Worm (Caenorhabditis elegans) whole organism, L2 larva: Measurements from ENCODE around the gene C39E9.12.

ENCODE experiments used
- C34F6.9 ChIP-seq: fragments of 150-350 bp; optimal IDR thresholded peaks from 2 replicates; lab custom pipeline; 2014; ENCODE audit warnings: missing biosample characterization, missing genetic modification characterization
- F13H6.1 ChIP-seq: sonication (generic microtip); optimal IDR thresholded peaks from 2 replicates; lab custom pipeline; 2016; ENCODE audit warnings: missing genetic modification characterization, missing compliant biosample characterization
- R02D3.7 ChIP-seq: fragments of 150-350 bp; optimal IDR thresholded peaks from 2 replicates; lab custom pipeline; 2014; ENCODE audit warnings: missing biosample characterization, missing genetic modification characterization
- Y55F3AM.14 ChIP-seq: fragments of 200-800 bp; sonication (Bioruptor generic); optimal IDR thresholded peaks from 2 replicates; lab custom pipeline; 2018; ENCODE audit warnings: mild to moderate bottlenecking, missing genetic modification characterization, missing compliant biosample characterization
- alr-1 ChIP-seq: fragments of 150-350 bp; optimal IDR thresholded peaks from 2 replicates; lab custom pipeline; 2014; ENCODE audit warnings: missing biosample characterization, missing genetic modification characterization
- aly-2 ChIP-seq: fragments of 150-350 bp; optimal IDR thresholded peaks from 2 replicates; lab custom pipeline; 2014; ENCODE audit warnings: missing biosample characterization, missing genetic modification characterization
- ama-1 ChIP-seq: fragments of 150-350 bp; optimal IDR thresholded peaks from 2 replicates; lab custom pipeline; 2018; ENCODE audit warnings: inconsistent platforms
- blmp-1 ChIP-seq: sonication (generic microtip); optimal IDR thresholded peaks from 2 replicates; lab custom pipeline; 2017; ENCODE audit warnings: missing genetic modification characterization, mild to moderate bottlenecking, missing compliant biosample characterization, antibody characterized with exemption, moderate library complexity; ENCODE audit not compliant: insufficient read depth
- ceh-16 ChIP-seq: fragments of 150-350 bp; optimal IDR thresholded peaks from 2 replicates; lab custom pipeline; 2014; ENCODE audit warnings: missing biosample characterization, missing genetic modification characterization
- ceh-82 ChIP-seq: fragments of 150-350 bp; optimal IDR thresholded peaks from 2 replicates; lab custom pipeline; 2014; ENCODE audit warnings: missing biosample characterization, missing genetic modification characterization
- crh-2 ChIP-seq: sonication (generic microtip); optimal IDR thresholded peaks from 2 replicates; lab custom pipeline; 2017; ENCODE audit warnings: missing biosample characterization, missing genetic modification characterization
- dmd-4 ChIP-seq: sonication (generic microtip); optimal IDR thresholded peaks from 2 replicates; lab custom pipeline; 2017; ENCODE audit warnings: missing biosample characterization, missing genetic modification characterization
- elt-1 ChIP-seq: fragments of 150-350 bp; optimal IDR thresholded peaks from 2 replicates; lab custom pipeline; 2014; ENCODE audit warnings: missing biosample characterization, missing genetic modification characterization
- elt-3 ChIP-seq: sonication (generic microtip); optimal IDR thresholded peaks from 2 replicates; lab custom pipeline; 2017; ENCODE audit warnings: missing biosample characterization, missing genetic modification characterization
- fos-1 ChIP-seq: fragments of 150-350 bp; optimal IDR thresholded peaks from 2 replicates; lab custom pipeline; 2014; ENCODE audit warnings: missing biosample characterization, missing genetic modification characterization
- gmeb-1 ChIP-seq: fragments of 150-350 bp; optimal IDR thresholded peaks from 2 replicates; lab custom pipeline; 2014; ENCODE audit warnings: missing biosample characterization, missing genetic modification characterization
- lin-11 ChIP-seq: fragments of 150-350 bp; sonication (generic microtip); optimal IDR thresholded peaks from 2 replicates; lab custom pipeline; 2014; ENCODE audit warnings: missing biosample characterization, missing genetic modification characterization, inconsistent platforms, mixed read lengths
- lin-13 ChIP-seq: fragments of 150-350 bp; optimal IDR thresholded peaks from 2 replicates; lab custom pipeline; 2014; ENCODE audit warnings: missing biosample characterization, missing genetic modification reagents, missing genetic modification characterization
- lin-39 ChIP-seq: fragments of 150-350 bp; optimal IDR thresholded peaks from 2 replicates; lab custom pipeline; 2014; ENCODE audit warnings: missing biosample characterization, missing genetic modification reagents, missing genetic modification characterization
- lsy-2 ChIP-seq, 2 experiments: fragments of 150-350 bp in 1 of 2; sonication (generic microtip) in 1 of 2; optimal IDR thresholded peaks; 2 replicates each; lab custom pipeline; 2014 to 2017; ENCODE audit warnings: missing biosample characterization in 2 of 2, missing genetic modification characterization in 2 of 2
- mbf-1 ChIP-seq: sonication (generic microtip); optimal IDR thresholded peaks from 2 replicates; lab custom pipeline; 2017; ENCODE audit warnings: missing biosample characterization, missing genetic modification characterization
- nhr-10 ChIP-seq: sonication (generic microtip); optimal IDR thresholded peaks from 2 replicates; lab custom pipeline; 2017; ENCODE audit warnings: missing biosample characterization, missing genetic modification characterization
- nhr-11 ChIP-seq: fragments of 150-350 bp; optimal IDR thresholded peaks from 2 replicates; lab custom pipeline; 2014; ENCODE audit warnings: missing biosample characterization, missing genetic modification characterization
- nhr-12 ChIP-seq: fragments of 150-350 bp; optimal IDR thresholded peaks from 2 replicates; lab custom pipeline; 2014; ENCODE audit warnings: missing biosample characterization, missing genetic modification characterization
- nhr-129 ChIP-seq: fragments of 150-350 bp; optimal IDR thresholded peaks from 2 replicates; lab custom pipeline; 2014; ENCODE audit warnings: missing biosample characterization, missing genetic modification characterization
- nhr-237 ChIP-seq: fragments of 150-350 bp; optimal IDR thresholded peaks from 2 replicates; lab custom pipeline; 2014; ENCODE audit warnings: missing biosample characterization, missing genetic modification characterization
- nhr-25 ChIP-seq: fragments of 150-350 bp; sonication (generic microtip); optimal IDR thresholded peaks from 3 replicates; lab custom pipeline; 2014; ENCODE audit warnings: missing biosample characterization, missing genetic modification characterization
- nhr-6 ChIP-seq: fragments of 150-350 bp; optimal IDR thresholded peaks from 2 replicates; lab custom pipeline; 2014; ENCODE audit warnings: missing biosample characterization, missing genetic modification characterization
- nhr-77 ChIP-seq: fragments of 150-350 bp; optimal IDR thresholded peaks from 2 replicates; lab custom pipeline; 2014; ENCODE audit warnings: missing biosample characterization, missing genetic modification characterization
- sem-4 ChIP-seq: fragments of 150-350 bp; optimal IDR thresholded peaks from 2 replicates; lab custom pipeline; 2014; ENCODE audit warnings: missing biosample characterization, missing genetic modification reagents, missing genetic modification characterization
- skn-1 ChIP-seq: sonication (generic microtip); optimal IDR thresholded peaks from 2 replicates; lab custom pipeline; 2017; ENCODE audit warnings: missing biosample characterization, missing genetic modification characterization
- sma-9 ChIP-seq, 2 experiments: fragments of 150-350 bp in 1 of 2; sonication (generic microtip) in 1 of 2; optimal IDR thresholded peaks; 2 replicates each; lab custom pipeline; 2014 to 2016; ENCODE audit warnings: missing genetic modification characterization in 2 of 2, mild to moderate bottlenecking in 1 of 2, missing biosample characterization in 1 of 2, missing compliant biosample characterization in 1 of 2, missing genetic modification reagents in 1 of 2, moderate library complexity in 1 of 2
- snpc-4 ChIP-seq: fragments of 150-350 bp; optimal IDR thresholded peaks from 2 replicates; lab custom pipeline; 2014; ENCODE audit warnings: missing biosample characterization, missing genetic modification characterization
- unc-55 ChIP-seq: fragments of 150-350 bp; sonication (generic microtip); optimal IDR thresholded peaks from 3 replicates; lab custom pipeline; 2014; ENCODE audit warnings: missing biosample characterization, missing genetic modification reagents, missing genetic modification characterization
- unc-62 ChIP-seq: fragments of 150-350 bp; optimal IDR thresholded peaks from 2 replicates; lab custom pipeline; 2014; ENCODE audit warnings: missing biosample characterization, missing genetic modification reagents, missing genetic modification characterization
- zag-1 ChIP-seq: fragments of 150-350 bp; optimal IDR thresholded peaks from 2 replicates; lab custom pipeline; 2014; ENCODE audit warnings: missing biosample characterization, missing genetic modification characterization
- ztf-1 ChIP-seq: fragments of 200-800 bp; sonication (Bioruptor generic); conservative IDR thresholded peaks from 2 replicates; pipeline ENCODE4 v1.3.6; 2022; ENCODE audit warnings: missing genetic modification characterization, missing compliant biosample characterization
- ztf-11 ChIP-seq: sonication (generic microtip); optimal IDR thresholded peaks from 2 replicates; lab custom pipeline; 2017; ENCODE audit warnings: missing biosample characterization, missing genetic modification characterization
- ztf-4 ChIP-seq: fragments of 150-350 bp; optimal IDR thresholded peaks from 2 replicates; lab custom pipeline; 2014; ENCODE audit warnings: missing biosample characterization, missing genetic modification characterization

The C39E9.12 gene

DNA sequence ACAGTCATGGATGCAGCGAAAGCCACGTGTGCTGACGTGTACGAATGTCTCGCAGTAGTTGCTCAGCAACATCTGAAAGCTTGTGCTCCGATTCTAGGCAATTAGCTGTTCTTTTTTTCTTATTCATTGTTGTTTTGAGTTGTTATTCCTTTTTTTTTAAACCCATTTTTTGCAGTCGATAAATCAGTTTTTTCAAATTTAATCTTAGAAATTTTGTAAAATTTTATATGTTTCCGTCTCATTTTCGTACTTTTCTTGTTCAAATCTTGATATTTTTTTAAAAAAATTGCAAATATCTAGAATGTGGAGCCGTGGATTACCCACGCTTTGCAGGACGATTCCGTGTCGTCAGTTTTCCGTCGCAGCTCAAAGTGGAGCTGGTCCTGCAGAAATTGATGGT is 6.6 kb downstream of the C39E9.12 start, which contains the start of gene fask-1:
TSS of gene fask-1 (plus strand) at position 301 of the 400 bp plus-strand sequence.
- TF ChIP-seq R02D3.7 (tag; lab: Kevin White, UChicago) (no peak), F13H6.1 (tag; lab: Kevin White, UChicago) (no peak), ztf-11 (tag; lab: Kevin White, UChicago) (no peak), ama-1 (no peak), snpc-4 (tag; lab: Kevin White, UChicago) (no peak), nhr-10 (tag; lab: Kevin White, UChicago) (no peak), aly-2 (tag; lab: Kevin White, UChicago) (no peak), sma-9 (GFP tag; optimal IDR thresholded peaks at IDR 0.05; lab: Kevin White, UChicago) (no peak), sma-9 (tag; optimal IDR thresholded peaks at IDR 0.05; lab: Kevin White, UChicago) (no peak), ceh-82 (tag; lab: Kevin White, UChicago) (no peak), nhr-129 (tag; lab: Kevin White, UChicago) (no peak), fos-1 (no peak), nhr-12 (tag; lab: Kevin White, UChicago) (no peak), elt-1 (tag; lab: Kevin White, UChicago) (no peak), skn-1 (tag; lab: Kevin White, UChicago) (no peak), dmd-4 (tag; lab: Kevin White, UChicago) (no peak), nhr-237 (no peak), blmp-1 (tag; lab: Kevin White, UChicago) (no peak), unc-62 (GFP tag; lab: Kevin White, UChicago) (no peak)

DNA sequence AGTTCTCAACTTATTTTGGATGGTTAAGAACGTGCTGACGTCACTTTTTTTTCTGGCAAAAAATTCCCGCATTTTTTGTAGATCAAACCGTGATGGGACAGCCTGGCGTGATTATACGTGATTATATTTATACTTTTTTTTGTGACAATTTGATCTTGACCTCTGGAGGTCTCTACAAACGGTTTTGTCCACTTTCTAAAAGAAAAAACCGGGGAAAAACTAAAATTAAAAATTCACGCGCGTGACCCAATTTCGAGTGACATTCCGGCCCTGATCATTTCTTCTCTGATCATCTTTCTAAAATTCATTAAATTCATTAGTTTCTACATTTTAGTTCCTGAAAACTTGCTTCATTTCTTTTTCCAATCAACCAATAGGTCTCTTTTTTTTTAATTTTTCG is 11.1 kb downstream of the C39E9.12 start, which contains the start of gene rde-11:
TSS of gene rde-11 (plus strand) at position 301 of the 400 bp plus-strand sequence.
- TF ChIP-seq lin-13 (GFP tag; lab: Kevin White, UChicago) (no peak), blmp-1 (tag; lab: Kevin White, UChicago) (no peak), unc-55 (no peak), nhr-6 (tag; lab: Kevin White, UChicago) (no peak), sma-9 (GFP tag; optimal IDR thresholded peaks at IDR 0.05; lab: Kevin White, UChicago) (no peak), sma-9 (tag; optimal IDR thresholded peaks at IDR 0.05; lab: Kevin White, UChicago) (no peak), aly-2 (tag; lab: Kevin White, UChicago) (no peak), ztf-1 (GFP tag; lab: Robert Waterston, UW) (no peak), sem-4 (tag; lab: Kevin White, UChicago) (no peak), zag-1 (no peak), lin-11 (tag; lab: Kevin White, UChicago) (no peak), ama-1 (no peak), lin-39 (tag; lab: Kevin White, UChicago) (no peak), nhr-25 (tag; lab: Kevin White, UChicago) (no peak), mbf-1 (tag; lab: Kevin White, UChicago) (no peak), nhr-237 (no peak), skn-1 (tag; lab: Kevin White, UChicago) (no peak), alr-1 (tag; lab: Kevin White, UChicago) (no peak)

DNA sequence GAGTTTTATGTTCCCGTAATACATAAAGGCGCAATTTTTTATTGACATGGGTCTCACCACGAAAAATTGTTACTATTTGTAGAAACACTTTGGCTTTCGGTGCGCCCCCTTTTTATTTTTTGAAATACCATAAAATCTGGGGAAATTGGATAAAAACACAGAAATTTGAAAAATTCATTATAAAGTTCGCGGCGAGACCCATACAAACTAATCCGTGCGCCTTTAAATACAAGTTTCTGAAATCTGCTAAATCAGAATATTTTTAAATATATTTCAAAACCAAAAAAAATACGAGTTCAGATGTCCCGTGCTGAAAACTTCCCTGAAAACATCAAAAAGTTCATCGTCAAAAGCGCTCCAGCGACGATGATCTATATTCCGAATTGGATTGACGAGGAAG is 13.6 kb downstream of the C39E9.12 start, which contains the start of gene B0564.2:
TSS of gene B0564.2 (plus strand) at position 301 of the 400 bp plus-strand sequence.
- no peak for TF ChIP-seq gmeb-1 (tag; lab: Kevin White, UChicago)
- TF ChIP-seq sem-4 (tag; lab: Kevin White, UChicago), result no peak
- TF ChIP-seq nhr-237, result no peak
- no peak for TF ChIP-seq C34F6.9
- TF ChIP-seq nhr-10 (tag; lab: Kevin White, UChicago), result no peak
- TF ChIP-seq nhr-77 (tag; lab: Kevin White, UChicago), result no peak
- TF ChIP-seq zag-1, result no peak
- no peak for TF ChIP-seq Y55F3AM.14 (GFP tag; lab: Kevin White, UChicago)

DNA sequence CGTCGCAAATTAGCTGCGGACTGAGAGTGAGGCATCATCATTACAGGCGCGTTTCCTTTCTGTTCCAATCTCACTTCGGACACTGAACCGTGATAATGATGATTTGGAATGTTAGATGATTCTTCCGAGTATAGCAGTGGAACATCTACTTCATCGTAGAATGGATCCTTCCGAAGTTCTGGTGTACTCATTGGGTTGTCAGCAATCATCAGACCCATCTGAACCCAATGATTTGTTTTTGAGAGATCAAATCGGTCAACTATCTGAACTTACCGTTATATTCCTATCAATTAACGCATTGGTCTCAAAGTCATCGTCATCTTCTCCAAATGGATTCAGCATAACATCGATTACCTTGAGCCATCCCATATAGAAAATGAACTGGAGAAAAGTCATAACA is 14.6 kb downstream of the C39E9.12 start:
- no peak for TF ChIP-seq lsy-2 (tag; optimal IDR thresholded peaks at IDR 0.05; lab: Kevin White, UChicago)
- TF ChIP-seq nhr-129 (tag; lab: Kevin White, UChicago), result no peak
- TF ChIP-seq ceh-16 (tag; lab: Kevin White, UChicago), result no peak
- TF ChIP-seq crh-2 (tag; lab: Kevin White, UChicago), result no peak
- TF ChIP-seq zag-1, result no peak
- no peak for TF ChIP-seq alr-1 (tag; lab: Kevin White, UChicago)
- TF ChIP-seq elt-3 (tag; lab: Kevin White, UChicago), result no peak
- TF ChIP-seq unc-62 (GFP tag; lab: Kevin White, UChicago), result no peak
- TF ChIP-seq nhr-11 (tag; lab: Kevin White, UChicago), result no peak
- TF ChIP-seq sma-9 (GFP tag; optimal IDR thresholded peaks at IDR 0.05; lab: Kevin White, UChicago), result no peak
- no peak for TF ChIP-seq sma-9 (tag; optimal IDR thresholded peaks at IDR 0.05; lab: Kevin White, UChicago)
- TF ChIP-seq nhr-237, result no peak
- no peak for TF ChIP-seq sem-4 (tag; lab: Kevin White, UChicago)
- no peak for TF ChIP-seq lin-11 (tag; lab: Kevin White, UChicago)
- TF ChIP-seq ztf-4 (tag; lab: Kevin White, UChicago), result no peak
- no peak for TF ChIP-seq nhr-10 (tag; lab: Kevin White, UChicago)
